Fruit fly (Drosophila melanogaster) whole organism, embryonic: ENCODE data around the gene yellow-f.

Source experiments
- ATbp ChIP-seq: fragments of 200-800 bp; sonication (Bioruptor generic); optimal IDR thresholded peaks from 2 replicates; lab custom pipeline; 2017; ENCODE audit warnings: missing biosample characterization, mild to moderate bottlenecking, missing genetic modification characterization, missing genetic modification reagents
- Adf1 ChIP-seq: fragments of 200-800 bp; sonication (Bioruptor generic); IDR thresholded peaks from 2 replicates; pipeline ENCODE4 v1.3.6; 2022; ENCODE audit warnings: missing biosample characterization, missing genetic modification characterization
- C15 ChIP-seq: fragments of 200-800 bp; sonication (Bioruptor generic); IDR thresholded peaks from 3 replicates; pipeline ENCODE4 v1.3.6; 2022; ENCODE audit warnings: missing biosample characterization, missing genetic modification characterization
- CG10147 ChIP-seq: fragments of 200-800 bp; sonication (Bioruptor generic); optimal IDR thresholded peaks from 2 replicates; lab custom pipeline; 2019; ENCODE audit warnings: missing biosample characterization, mild to moderate bottlenecking, missing genetic modification characterization, moderate library complexity
- CG10274 ChIP-seq: fragments of 200-800 bp; sonication (Bioruptor generic); optimal IDR thresholded peaks from 3 replicates; lab custom pipeline; 2017; ENCODE audit warnings: missing biosample characterization, mild to moderate bottlenecking, missing genetic modification characterization
- CG11560 ChIP-seq: fragments of 200-800 bp; sonication (Bioruptor generic); IDR thresholded peaks from 3 replicates; pipeline ENCODE4 v1.3.6; 2022; ENCODE audit warnings: missing biosample characterization, missing genetic modification characterization
- CG14014 ChIP-seq: fragments of 200-800 bp; sonication (Bioruptor generic); IDR thresholded peaks from 2 replicates; pipeline ENCODE4 v1.3.6; 2022; ENCODE audit warnings: missing biosample characterization, missing genetic modification characterization
- CG17186 ChIP-seq: fragments of 200-800 bp; sonication (Bioruptor generic); optimal IDR thresholded peaks from 3 replicates; lab custom pipeline; 2017; ENCODE audit warnings: missing biosample characterization, missing genetic modification reagents, missing genetic modification characterization
- CG17829 ChIP-seq: fragments of 200-800 bp; optimal IDR thresholded peaks from 2 replicates; lab custom pipeline; 2019; ENCODE audit warnings: missing biosample characterization, mild to moderate bottlenecking, missing genetic modification characterization, moderate library complexity
- CG18619 ChIP-seq: fragments of 200-800 bp; sonication (Bioruptor generic); optimal IDR thresholded peaks from 3 replicates; lab custom pipeline; 2017; ENCODE audit warnings: missing biosample characterization, mild to moderate bottlenecking, missing genetic modification characterization
- CG2712 ChIP-seq: fragments of 200-800 bp; optimal IDR thresholded peaks from 3 replicates; lab custom pipeline; 2019; ENCODE audit warnings: missing biosample characterization, mild to moderate bottlenecking, missing genetic modification characterization, moderate library complexity
- CG2875 ChIP-seq: fragments of 200-800 bp; sonication (Bioruptor generic); optimal IDR thresholded peaks from 2 replicates; lab custom pipeline; 2017; ENCODE audit warnings: missing biosample characterization, mild to moderate bottlenecking, missing genetic modification characterization, missing genetic modification reagents
- CG2889 ChIP-seq: fragments of 200-800 bp; sonication (Bioruptor generic); IDR thresholded peaks from 3 replicates; pipeline ENCODE4 v1.3.6; 2022; ENCODE audit warnings: missing biosample characterization, missing genetic modification characterization
- CG30431 ChIP-seq: fragments of 200-800 bp; sonication (Bioruptor generic); optimal IDR thresholded peaks from 2 replicates; lab custom pipeline; 2017; ENCODE audit warnings: missing biosample characterization, missing genetic modification characterization
- CG3726 ChIP-seq: fragments of 200-800 bp; sonication (Bioruptor generic); IDR thresholded peaks from 3 replicates; pipeline ENCODE4, ENCODE4 v1.3.6; 2022; ENCODE audit warnings: missing biosample characterization, missing genetic modification characterization
- CG7987 ChIP-seq: fragments of 200-800 bp; sonication (Bioruptor generic); optimal IDR thresholded peaks from 2 replicates; lab custom pipeline; 2018; ENCODE audit warnings: missing biosample characterization, mild to moderate bottlenecking, missing genetic modification characterization, moderate library complexity
- CG9727 ChIP-seq: fragments of 200-800 bp; sonication (Bioruptor generic); optimal IDR thresholded peaks from 3 replicates; lab custom pipeline; 2017; ENCODE audit warnings: missing biosample characterization, mild to moderate bottlenecking, missing genetic modification characterization
- CkIIα-i1 ChIP-seq: fragments of 200-800 bp; sonication (Bioruptor generic); IDR thresholded peaks from 2 replicates; pipeline ENCODE4 v1.3.6; 2022; ENCODE audit warnings: missing biosample characterization, missing genetic modification characterization
- CrebB ChIP-seq: fragments of 200-800 bp; sonication (Bioruptor generic); optimal IDR thresholded peaks from 3 replicates; lab custom pipeline; 2018; ENCODE audit warnings: missing biosample characterization, mild to moderate bottlenecking, missing genetic modification characterization
- D ChIP-seq, 2 experiments: fragments of 200-800 bp in 1 of 2; fragments of >200 bp in 1 of 2; sonication (Bioruptor generic) in 1 of 2; optimal IDR thresholded peaks; 2 replicates in 1 of 2; 3 replicates in 1 of 2; lab custom pipeline; 2017; ENCODE audit warnings: mild to moderate bottlenecking in 1 of 2, missing biosample characterization in 1 of 2, missing genetic modification characterization in 1 of 2, missing genetic modification reagents in 1 of 2
- Doc2 ChIP-seq: fragments of 200-800 bp; sonication (Bioruptor generic); IDR thresholded peaks from 2 replicates; pipeline ENCODE4 v1.3.6; 2022; ENCODE audit warnings: missing biosample characterization, missing genetic modification characterization
- Dref ChIP-seq: fragments of 200-800 bp; sonication (Bioruptor generic); IDR thresholded peaks from 2 replicates; pipeline ENCODE4 v1.3.6; 2022; ENCODE audit warnings: missing biosample characterization, missing genetic modification characterization
- Drgx ChIP-seq: fragments of 200-800 bp; sonication (Bioruptor generic); IDR thresholded peaks from 2 replicates; pipeline ENCODE4 v1.3.6; 2022; ENCODE audit warnings: missing biosample characterization, missing genetic modification characterization
- E2f2 ChIP-seq: fragments of 200-800 bp; sonication (Bioruptor generic); IDR thresholded peaks from 2 replicates; pipeline ENCODE4 v1.3.6; 2022; ENCODE audit warnings: missing biosample characterization, missing genetic modification characterization
- HLH3B ChIP-seq: fragments of 200-800 bp; sonication (Bioruptor generic); IDR thresholded peaks from 2 replicates; pipeline ENCODE4 v1.3.6; 2022; ENCODE audit warnings: missing biosample characterization, missing genetic modification characterization
- HmgZ ChIP-seq: fragments of 200-800 bp; sonication (Bioruptor generic); optimal IDR thresholded peaks from 2 replicates; lab custom pipeline; 2018; ENCODE audit warnings: missing biosample characterization, mild to moderate bottlenecking, missing genetic modification characterization
- Hr3 ChIP-seq: fragments of 200-800 bp; sonication (Bioruptor generic); optimal IDR thresholded peaks from 3 replicates; lab custom pipeline; 2016; ENCODE audit warnings: missing biosample characterization, missing genetic modification characterization
- Hr51 ChIP-seq, 2 experiments: fragments of 200-800 bp; sonication (Bioruptor generic); optimal IDR thresholded peaks; 2 replicates in 1 of 2; 3 replicates in 1 of 2; lab custom pipeline; 2016 to 2018; ENCODE audit warnings: missing biosample characterization in 2 of 2, missing genetic modification characterization in 2 of 2, mild to moderate bottlenecking in 1 of 2, moderate library complexity in 1 of 2
- Med ChIP-seq: fragments of 200-800 bp; sonication (Bioruptor generic); peaks from one replicate; lab custom pipeline; 2016; ENCODE audit warnings: missing biosample characterization, missing genetic modification characterization, mild to moderate bottlenecking, inconsistent platforms, moderate library complexity
- Opbp ChIP-seq: fragments of 200-800 bp; sonication (Bioruptor generic); IDR thresholded peaks from 3 replicates; pipeline ENCODE4 v1.3.6; 2022; ENCODE audit warnings: missing biosample characterization, missing genetic modification characterization; ENCODE audit not compliant: partially characterized antibody
- Rfx ChIP-seq: fragments of 200-800 bp; sonication (Bioruptor generic); IDR thresholded peaks from 2 replicates; pipeline ENCODE4 v1.3.6; 2022; ENCODE audit warnings: missing biosample characterization, missing genetic modification characterization
- Xbp1 ChIP-seq: fragments of 200-800 bp; sonication (Bioruptor generic); optimal IDR thresholded peaks from 3 replicates; lab custom pipeline; 2016; ENCODE audit warnings: missing biosample characterization, mild to moderate bottlenecking, missing genetic modification characterization
- ara ChIP-seq: fragments of 200-800 bp; sonication (Bioruptor generic); IDR thresholded peaks from 2 replicates; pipeline ENCODE4 v1.3.6; 2022; ENCODE audit warnings: missing biosample characterization, missing genetic modification characterization
- bbx ChIP-seq: fragments of 200-800 bp; sonication (Bioruptor generic); IDR thresholded peaks from 2 replicates; pipeline ENCODE4 v1.3.6; 2022; ENCODE audit warnings: missing biosample characterization, missing genetic modification characterization; ENCODE audit not compliant: partially characterized antibody
- bsh ChIP-seq, 2 experiments: fragments of 200-800 bp; sonication (Bioruptor generic); optimal IDR thresholded peaks; 2 replicates each; lab custom pipeline; 2017 to 2018; ENCODE audit warnings: mild to moderate bottlenecking in 2 of 2, missing biosample characterization in 2 of 2, missing genetic modification characterization in 2 of 2, moderate library complexity in 1 of 2
- cg ChIP-seq: fragments of 200-800 bp; sonication (Bioruptor generic); optimal IDR thresholded peaks from 3 replicates; lab custom pipeline; 2019; ENCODE audit warnings: missing biosample characterization, mild to moderate bottlenecking, missing genetic modification characterization, moderate library complexity
- dan ChIP-seq: fragments of 200-800 bp; sonication (Bioruptor generic); IDR thresholded peaks from 2 replicates; pipeline ENCODE4 v1.3.6; 2022; ENCODE audit warnings: missing biosample characterization, missing genetic modification characterization
- gce ChIP-seq: fragments of 200-800 bp; sonication (Bioruptor generic); IDR thresholded peaks from 3 replicates; pipeline ENCODE4 v1.3.6; 2022; ENCODE audit warnings: missing biosample characterization, missing genetic modification characterization
- hkb ChIP-seq, 2 experiments: fragments of 200-800 bp in 1 of 2; fragments of >200 bp in 1 of 2; sonication (Bioruptor generic) in 1 of 2; IDR thresholded peaks in 1 of 2; optimal IDR thresholded peaks in 1 of 2; 2 replicates each; pipeline versions ENCODE4 v1.3.6 to Lab custom; 2017 to 2022; ENCODE audit warnings: missing biosample characterization in 1 of 2, missing genetic modification characterization in 1 of 2
- ken ChIP-seq: fragments of 200-800 bp; sonication (Bioruptor generic); IDR thresholded peaks from 3 replicates; pipeline ENCODE4 v1.3.6; 2022; ENCODE audit warnings: missing biosample characterization, missing genetic modification characterization
- lov ChIP-seq, 2 experiments: fragments of 200-800 bp in 1 of 2; fragments of >200 bp in 1 of 2; sonication (Bioruptor generic) in 1 of 2; IDR thresholded peaks in 1 of 2; optimal IDR thresholded peaks in 1 of 2; 2 replicates in 1 of 2; 3 replicates in 1 of 2; pipeline versions ENCODE4 v1.3.6 to Lab custom; 2017 to 2022; ENCODE audit warnings: missing biosample characterization in 1 of 2, missing genetic modification characterization in 1 of 2
- pb ChIP-seq: fragments of 200-800 bp; sonication (Bioruptor generic); optimal IDR thresholded peaks from 3 replicates; lab custom pipeline; 2016; ENCODE audit warnings: missing biosample characterization, missing genetic modification characterization
- peb ChIP-seq: fragments of 200-800 bp; sonication (Bioruptor generic); IDR thresholded peaks from 2 replicates; pipeline ENCODE4 v1.3.6; 2022; ENCODE audit warnings: missing biosample characterization, missing genetic modification characterization
- sim ChIP-seq: fragments of 200-800 bp; sonication (Bioruptor generic); IDR thresholded peaks from 2 replicates; pipeline ENCODE4 v1.3.6; 2022; ENCODE audit warnings: missing biosample characterization, missing genetic modification characterization
- slbo ChIP-seq: fragments of 200-800 bp; sonication (Bioruptor generic); IDR thresholded peaks from 2 replicates; pipeline ENCODE4 v1.3.6; 2022; ENCODE audit warnings: missing biosample characterization, missing genetic modification characterization
- sna ChIP-seq: fragments of 200-800 bp; sonication (Bioruptor generic); IDR thresholded peaks from 2 replicates; pipeline ENCODE4 v1.3.6; 2022; ENCODE audit warnings: missing biosample characterization, missing genetic modification characterization; ENCODE audit not compliant: partially characterized antibody
- trem ChIP-seq: fragments of 200-800 bp; optimal IDR thresholded peaks from 3 replicates; lab custom pipeline; 2019; ENCODE audit warnings: missing biosample characterization, mild to moderate bottlenecking, missing genetic modification characterization, moderate library complexity

yellow-f gene

dm6 chr3R:12981334-12982166 is 11.5 kb downstream of the yellow-f start (continued):
- TF ChIP-seq sim (GFP tag; lab: Robert Waterston, UW) (peak; percentile 53), CG17829 (tag; lab: Kevin White, UChicago) (peak; percentile 70), CG17186 (GFP tag; lab: Kevin White, UChicago) (no peak), ATbp (GFP tag; lab: Kevin White, UChicago) (peak; percentile 54), Hr51 (GFP tag; optimal IDR thresholded peaks at IDR 0.05; lab: Kevin White, UChicago) (peak in 1 of 2 experiments; percentile 79), CG11560 (no peak), CG2889 (GFP tag; lab: Robert Waterston, UW) (no peak), dan (GFP tag; lab: Robert Waterston, UW) (no peak), trem (tag; lab: Kevin White, UChicago) (peak; percentile 34), CG10147 (GFP tag; lab: Kevin White, UChicago) (no peak), E2f2 (GFP tag; lab: Robert Waterston, UW) (peak; percentile 38; the same call in 1 of the 2 replicates), Med (GFP tag; lab: Kevin White, UChicago) (peak; percentile 89), CkIIα-i1 (GFP tag; lab: Robert Waterston, UW) (no peak), pb (no peak), bsh (GFP tag; optimal IDR thresholded peaks at IDR 0.05; lab: Kevin White, UChicago) (peak; percentile 34 to 60), CG10274 (GFP tag; lab: Kevin White, UChicago) (peak; percentile 17), sna (GFP tag; lab: Robert Waterston, UW) (no peak), bbx (GFP tag; lab: Robert Waterston, UW) (no peak), Drgx (GFP tag; lab: Robert Waterston, UW) (peak; percentile 59), Rfx (GFP tag; lab: Robert Waterston, UW) (peak; percentile 69), Opbp (GFP tag; lab: Robert Waterston, UW) (no peak), peb (GFP tag; lab: Robert Waterston, UW) (no peak), Adf1 (GFP tag; lab: Robert Waterston, UW) (no peak), Xbp1 (GFP tag; lab: Kevin White, UChicago) (peak; percentile 63), CG9727 (peak; percentile 74), CrebB (tag; lab: Kevin White, UChicago) (no peak), slbo (GFP tag; lab: Robert Waterston, UW) (peak; percentile 60), D (optimal IDR thresholded peaks at IDR 0.05; lab: Kevin White, UChicago) (no peak), D (GFP tag; optimal IDR thresholded peaks at IDR 0.05; lab: Kevin White, UChicago) (peak; percentile 54), Dref (GFP tag; lab: Robert Waterston, UW) (no peak), ken (GFP tag; lab: Robert Waterston, UW) (peak; percentile 30; the same call in 1 of the 3 replicates), CG18619 (GFP tag; lab: Kevin White, UChicago) (peak; percentile 59), CG2712 (peak; percentile 73), cg (GFP tag; lab: Kevin White, UChicago) (no peak), CG3726 (GFP tag; lab: Robert Waterston, UW) (no peak), Hr3 (GFP tag; lab: Kevin White, UChicago) (peak; percentile 46), gce (GFP tag; lab: Robert Waterston, UW) (no peak; the same call in 2 of the 3 replicates), CG2875 (GFP tag; lab: Kevin White, UChicago) (peak; percentile 35), hkb (optimal IDR thresholded peaks at IDR 0.05; lab: Kevin White, UChicago) (no peak), hkb (GFP tag; IDR thresholded peaks at IDR 0.05; lab: Robert Waterston, UW) (peak; percentile 74), C15 (GFP tag; lab: Robert Waterston, UW) (no peak), CG7987 (GFP tag; lab: Kevin White, UChicago) (no peak), CG14014 (GFP tag; lab: Robert Waterston, UW) (peak; percentile 38; the same call in 1 of the 2 replicates), HLH3B (GFP tag; lab: Robert Waterston, UW) (peak; percentile 51), lov (optimal IDR thresholded peaks at IDR 0.05; lab: Kevin White, UChicago) (no peak), lov (GFP tag; IDR thresholded peaks at IDR 0.05; lab: Robert Waterston, UW) (0 out of 3 replicates have a peak, but pooled peaks have one; percentile 7), HmgZ (tag; lab: Kevin White, UChicago) (no peak), ara (peak; percentile 60), Doc2 (GFP tag; lab: Robert Waterston, UW) (no peak), CG30431 (GFP tag; lab: Kevin White, UChicago) (no peak)
